Fruit fly (Drosophila melanogaster) whole organism, embryonic: ENCODE data around the gene Ptp69D.

Source experiments
- Atf-2 ChIP-seq: fragments of 200-800 bp; sonication (Bioruptor generic); optimal IDR thresholded peaks from 2 replicates; lab custom pipeline; 2016; ENCODE audit warnings: missing biosample characterization, missing genetic modification characterization
- BEAF-32 ChIP-seq: fragments of 200-800 bp; sonication (Bioruptor generic); optimal IDR thresholded peaks from 3 replicates; lab custom pipeline; 2017; ENCODE audit warnings: missing biosample characterization, missing genetic modification characterization, mild to moderate bottlenecking, moderate library complexity, missing genetic modification reagents
- CG10147 ChIP-seq: fragments of 200-800 bp; sonication (Bioruptor generic); optimal IDR thresholded peaks from 2 replicates; lab custom pipeline; 2019; ENCODE audit warnings: missing biosample characterization, mild to moderate bottlenecking, missing genetic modification characterization, moderate library complexity
- CG10565 ChIP-seq: fragments of 200-800 bp; sonication (Bioruptor generic); optimal IDR thresholded peaks from 3 replicates; lab custom pipeline; 2016; ENCODE audit warnings: missing biosample characterization, mild to moderate bottlenecking, missing genetic modification characterization
- CG10959 ChIP-seq: fragments of 200-800 bp; sonication (Bioruptor generic); IDR thresholded peaks from 2 replicates; pipeline ENCODE4 v1.3.6; 2022; ENCODE audit warnings: missing biosample characterization, missing genetic modification characterization
- CG11398 ChIP-seq: fragments of 200-800 bp; sonication (Bioruptor generic); optimal IDR thresholded peaks from 2 replicates; lab custom pipeline; 2016; ENCODE audit warnings: missing biosample characterization, missing genetic modification characterization
- CG11504 ChIP-seq: fragments of 200-800 bp; sonication (Bioruptor generic); optimal IDR thresholded peaks from 3 replicates; lab custom pipeline; 2019; ENCODE audit warnings: missing biosample characterization, mild to moderate bottlenecking, missing genetic modification characterization, moderate library complexity
- CG12104 ChIP-seq: fragments of 200-800 bp; sonication (Bioruptor generic); optimal IDR thresholded peaks from 3 replicates; lab custom pipeline; 2016; ENCODE audit warnings: missing biosample characterization, missing genetic modification characterization
- CG12155 ChIP-seq: fragments of 200-800 bp; sonication (Bioruptor generic); optimal IDR thresholded peaks from 3 replicates; lab custom pipeline; 2016; ENCODE audit warnings: missing biosample characterization, missing genetic modification characterization
- CG2120 ChIP-seq: fragments of 200-800 bp; sonication (Bioruptor generic); optimal IDR thresholded peaks from 3 replicates; lab custom pipeline; 2016; ENCODE audit warnings: missing biosample characterization, missing genetic modification characterization
- CG2678 ChIP-seq: fragments of 200-800 bp; sonication (Bioruptor generic); optimal IDR thresholded peaks from 3 replicates; lab custom pipeline; 2019; ENCODE audit warnings: missing biosample characterization, mild to moderate bottlenecking, missing genetic modification characterization, moderate library complexity
- CG4404 ChIP-seq: fragments of 200-800 bp; sonication (Bioruptor generic); IDR thresholded peaks from 2 replicates; pipeline ENCODE4 v1.3.6; 2022; ENCODE audit warnings: missing biosample characterization, missing genetic modification characterization
- CG6272 ChIP-seq: fragments of 200-800 bp; sonication (Bioruptor generic); IDR thresholded peaks from 2 replicates; pipeline ENCODE4 v1.3.6; 2022; ENCODE audit warnings: missing biosample characterization, missing genetic modification characterization
- CG6813 ChIP-seq: fragments of 200-800 bp; sonication (Bioruptor generic); optimal IDR thresholded peaks from 2 replicates; lab custom pipeline; 2017; ENCODE audit warnings: missing biosample characterization, missing genetic modification characterization, mild to moderate bottlenecking, moderate library complexity, missing genetic modification reagents
- CG7786 ChIP-seq: fragments of 200-800 bp; sonication (Bioruptor generic); optimal IDR thresholded peaks from 2 replicates; lab custom pipeline; 2016; ENCODE audit warnings: missing biosample characterization, missing genetic modification characterization
- D ChIP-seq, 2 experiments: fragments of 200-800 bp in 1 of 2; fragments of >200 bp in 1 of 2; sonication (Bioruptor generic) in 1 of 2; optimal IDR thresholded peaks; 2 replicates in 1 of 2; 3 replicates in 1 of 2; lab custom pipeline; 2017; ENCODE audit warnings: mild to moderate bottlenecking in 1 of 2, missing biosample characterization in 1 of 2, missing genetic modification characterization in 1 of 2, missing genetic modification reagents in 1 of 2
- Dip2 ChIP-seq: fragments of 200-800 bp; sonication (Bioruptor generic); IDR thresholded peaks from 2 replicates; pipeline ENCODE4 v1.3.6; 2022; ENCODE audit warnings: missing biosample characterization, missing genetic modification characterization
- Eip74EF ChIP-seq, 2 experiments: fragments of 200-800 bp in 1 of 2; fragments of >200 bp in 1 of 2; sonication (Bioruptor generic) in 1 of 2; optimal IDR thresholded peaks; 2 replicates each; lab custom pipeline; 2017 to 2019; ENCODE audit warnings: missing biosample characterization in 2 of 2, missing genetic modification characterization in 2 of 2, mild to moderate bottlenecking in 1 of 2, moderate library complexity in 1 of 2
- Ets65A ChIP-seq: fragments of 200-800 bp; sonication (Bioruptor generic); peaks from one replicate; lab custom pipeline; 2016; ENCODE audit warnings: missing biosample characterization, missing genetic modification characterization
- HmgZ ChIP-seq: fragments of 200-800 bp; sonication (Bioruptor generic); optimal IDR thresholded peaks from 2 replicates; lab custom pipeline; 2018; ENCODE audit warnings: missing biosample characterization, mild to moderate bottlenecking, missing genetic modification characterization
- Lim3 ChIP-seq: fragments of 200-800 bp; sonication (Bioruptor generic); IDR thresholded peaks from 2 replicates; pipeline ENCODE4 v1.3.6; 2022; ENCODE audit warnings: missing biosample characterization, missing genetic modification characterization
- Lpt ChIP-seq: fragments of >200 bp; optimal IDR thresholded peaks from 2 replicates; lab custom pipeline; 2018; ENCODE audit warnings: missing biosample characterization, missing genetic modification characterization
- Nf-YA ChIP-seq: fragments of 200-800 bp; sonication (Bioruptor generic); IDR thresholded peaks from 2 replicates; pipeline ENCODE4 v1.3.6; 2022; ENCODE audit warnings: missing biosample characterization, missing genetic modification characterization
- Opbp ChIP-seq: fragments of 200-800 bp; sonication (Bioruptor generic); IDR thresholded peaks from 3 replicates; pipeline ENCODE4 v1.3.6; 2022; ENCODE audit warnings: missing biosample characterization, missing genetic modification characterization; ENCODE audit not compliant: partially characterized antibody
- Sry-δ ChIP-seq: fragments of 200-800 bp; sonication (Bioruptor generic); optimal IDR thresholded peaks from 2 replicates; lab custom pipeline; 2016; ENCODE audit warnings: missing biosample characterization, missing genetic modification characterization
- abd-A ChIP-seq: fragments of 200-800 bp; sonication (Bioruptor generic); optimal IDR thresholded peaks from 3 replicates; lab custom pipeline; 2019; ENCODE audit warnings: missing biosample characterization, mild to moderate bottlenecking, missing genetic modification characterization, moderate library complexity
- ac ChIP-seq: fragments of 200-800 bp; sonication (Bioruptor generic); optimal IDR thresholded peaks from 3 replicates; lab custom pipeline; 2017; ENCODE audit warnings: missing biosample characterization, mild to moderate bottlenecking, missing genetic modification characterization
- ase ChIP-seq: fragments of 200-800 bp; sonication (Bioruptor generic); IDR thresholded peaks from 3 replicates; pipeline ENCODE4 v1.3.6; 2022; ENCODE audit warnings: missing biosample characterization, missing genetic modification characterization
- ato ChIP-seq: fragments of 200-800 bp; sonication (Bioruptor generic); IDR thresholded peaks from 2 replicates; pipeline ENCODE4 v1.3.6; 2022; ENCODE audit warnings: missing biosample characterization, missing genetic modification characterization; ENCODE audit not compliant: partially characterized antibody
- bbx ChIP-seq: fragments of 200-800 bp; sonication (Bioruptor generic); IDR thresholded peaks from 2 replicates; pipeline ENCODE4 v1.3.6; 2022; ENCODE audit warnings: missing biosample characterization, missing genetic modification characterization; ENCODE audit not compliant: partially characterized antibody
- bsh ChIP-seq, 2 experiments: fragments of 200-800 bp; sonication (Bioruptor generic); optimal IDR thresholded peaks; 2 replicates each; lab custom pipeline; 2017 to 2018; ENCODE audit warnings: mild to moderate bottlenecking in 2 of 2, missing biosample characterization in 2 of 2, missing genetic modification characterization in 2 of 2, moderate library complexity in 1 of 2
- chif ChIP-seq, 2 experiments: fragments of 200-800 bp; sonication (Bioruptor generic); optimal IDR thresholded peaks; 3 replicates each; lab custom pipeline; 2016; ENCODE audit warnings: missing biosample characterization in 2 of 2, missing genetic modification characterization in 2 of 2
- chm ChIP-seq: fragments of 200-800 bp; sonication (Bioruptor generic); IDR thresholded peaks from 2 replicates; pipeline ENCODE4 v1.3.6; 2022; ENCODE audit warnings: missing biosample characterization, missing genetic modification characterization
- eve ChIP-seq, 2 experiments: fragments of >200 bp; optimal IDR thresholded peaks; 2 replicates each; lab custom pipeline; 2017; ENCODE audit warnings: missing biosample characterization in 2 of 2, missing genetic modification characterization in 2 of 2
- her ChIP-seq: fragments of 200-800 bp; sonication (Bioruptor generic); optimal IDR thresholded peaks from 2 replicates; lab custom pipeline; 2016; ENCODE audit warnings: missing biosample characterization, missing genetic modification characterization
- lilli ChIP-seq: fragments of 200-800 bp; sonication (Bioruptor generic); optimal IDR thresholded peaks from 3 replicates; lab custom pipeline; 2016; ENCODE audit warnings: missing biosample characterization, missing genetic modification characterization
- oc ChIP-seq: fragments of 200-800 bp; sonication (Bioruptor generic); optimal IDR thresholded peaks from 2 replicates; lab custom pipeline; 2018; ENCODE audit warnings: missing biosample characterization, mild to moderate bottlenecking, missing genetic modification characterization, moderate library complexity
- org-1 ChIP-seq: fragments of 200-800 bp; sonication (Bioruptor generic); optimal IDR thresholded peaks from 2 replicates; lab custom pipeline; 2017; ENCODE audit warnings: missing biosample characterization, missing genetic modification characterization
- pita ChIP-seq: fragments of 200-800 bp; sonication (Bioruptor generic); optimal IDR thresholded peaks from 2 replicates; lab custom pipeline; 2017; ENCODE audit warnings: missing biosample characterization, mild to moderate bottlenecking, missing genetic modification characterization
- pzg ChIP-seq: fragments of 200-800 bp; sonication (Bioruptor generic); optimal IDR thresholded peaks from 3 replicates; lab custom pipeline; 2018; ENCODE audit warnings: missing biosample characterization, mild to moderate bottlenecking, missing genetic modification characterization, moderate library complexity
- scrt ChIP-seq: fragments of 200-800 bp; sonication (Bioruptor generic); optimal IDR thresholded peaks from 2 replicates; lab custom pipeline; 2018; ENCODE audit warnings: missing biosample characterization, mild to moderate bottlenecking, missing genetic modification characterization, moderate library complexity
- sens ChIP-seq: fragments of 200-800 bp; sonication (Bioruptor generic); peaks from one replicate; lab custom pipeline; 2016; ENCODE audit warnings: missing biosample characterization, missing genetic modification characterization
- seq ChIP-seq: fragments of 200-800 bp; sonication (Bioruptor generic); IDR thresholded peaks from 2 replicates; pipeline ENCODE4 v1.3.6; 2022; ENCODE audit warnings: missing biosample characterization, missing genetic modification characterization
- slp2 ChIP-seq: fragments of 200-800 bp; sonication (Bioruptor generic); optimal IDR thresholded peaks from 2 replicates; lab custom pipeline; 2016; ENCODE audit warnings: missing biosample characterization, missing genetic modification characterization
- sna ChIP-seq: fragments of 200-800 bp; sonication (Bioruptor generic); IDR thresholded peaks from 2 replicates; pipeline ENCODE4 v1.3.6; 2022; ENCODE audit warnings: missing biosample characterization, missing genetic modification characterization; ENCODE audit not compliant: partially characterized antibody
- stwl ChIP-seq: fragments of 200-800 bp; sonication (Bioruptor generic); optimal IDR thresholded peaks from 3 replicates; lab custom pipeline; 2018; ENCODE audit warnings: missing biosample characterization, mild to moderate bottlenecking, missing genetic modification characterization, moderate library complexity
- trem ChIP-seq: fragments of 200-800 bp; optimal IDR thresholded peaks from 3 replicates; lab custom pipeline; 2019; ENCODE audit warnings: missing biosample characterization, mild to moderate bottlenecking, missing genetic modification characterization, moderate library complexity
- zen ChIP-seq: fragments of 200-800 bp; sonication (Bioruptor generic); optimal IDR thresholded peaks from 3 replicates; lab custom pipeline; 2018; ENCODE audit warnings: missing biosample characterization, mild to moderate bottlenecking, missing genetic modification characterization, moderate library complexity

Ptp69D gene

DNA sequence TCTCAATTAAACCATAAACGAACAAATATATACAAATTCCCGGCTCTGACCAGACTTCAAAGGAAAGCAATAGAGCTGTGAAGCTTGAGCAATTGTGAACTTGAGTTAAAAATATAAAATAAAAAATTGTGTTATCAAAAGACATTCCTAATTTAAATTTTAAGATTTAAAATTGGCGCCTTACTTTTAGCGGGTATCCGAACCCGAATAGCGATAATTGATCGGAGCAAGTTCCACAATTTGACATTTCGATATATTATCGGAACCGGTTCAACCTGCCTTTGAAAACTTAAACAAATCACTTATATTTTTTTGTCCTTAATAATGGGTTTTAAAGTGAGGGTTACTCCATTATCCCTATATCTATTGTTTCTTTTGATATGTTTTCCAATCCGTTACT lies 2.0 kb upstream of the Ptp69D start (continued):
- TF ChIP-seq ato (GFP tag; lab: Robert Waterston, UW) (no peak), stwl (tag; lab: Kevin White, UChicago) (peak; percentile 36), sens (GFP tag; lab: Kevin White, UChicago) (no peak), CG6813 (GFP tag; lab: Kevin White, UChicago) (no peak), scrt (GFP tag; lab: Kevin White, UChicago) (no peak), zen (no peak), seq (GFP tag; lab: Robert Waterston, UW) (no peak), Lpt (GFP tag; lab: Kevin White, UChicago) (no peak), Sry-δ (peak; percentile 34), CG4404 (GFP tag; lab: Robert Waterston, UW) (no peak), slp2 (GFP tag; lab: Kevin White, UChicago) (no peak), Dip2 (GFP tag; lab: Robert Waterston, UW) (no peak), ac (GFP tag; lab: Kevin White, UChicago) (no peak), chm (GFP tag; lab: Robert Waterston, UW) (no peak), trem (tag; lab: Kevin White, UChicago) (peak; percentile 43), Nf-YA (GFP tag; lab: Robert Waterston, UW) (no peak), pzg (GFP tag; lab: Kevin White, UChicago) (peak; percentile 48), CG11398 (GFP tag; lab: Kevin White, UChicago) (no peak), pita (GFP tag; lab: Kevin White, UChicago) (peak; percentile 52), CG10565 (GFP tag; lab: Kevin White, UChicago) (no peak), bbx (GFP tag; lab: Robert Waterston, UW) (peak; percentile 72; the same call in 1 of the 2 replicates), CG11504 (tag; lab: Kevin White, UChicago) (no peak), Ets65A (no peak), BEAF-32 (GFP tag; lab: Kevin White, UChicago) (peak; percentile 54), lilli (GFP tag; lab: Kevin White, UChicago) (no peak), CG12104 (GFP tag; lab: Kevin White, UChicago) (no peak), oc (tag; lab: Kevin White, UChicago) (no peak), HmgZ (tag; lab: Kevin White, UChicago) (no peak), Atf-2 (GFP tag; lab: Kevin White, UChicago) (no peak), sna (GFP tag; lab: Robert Waterston, UW) (peak; percentile 60; the same call in 1 of the 2 replicates)

DNA sequence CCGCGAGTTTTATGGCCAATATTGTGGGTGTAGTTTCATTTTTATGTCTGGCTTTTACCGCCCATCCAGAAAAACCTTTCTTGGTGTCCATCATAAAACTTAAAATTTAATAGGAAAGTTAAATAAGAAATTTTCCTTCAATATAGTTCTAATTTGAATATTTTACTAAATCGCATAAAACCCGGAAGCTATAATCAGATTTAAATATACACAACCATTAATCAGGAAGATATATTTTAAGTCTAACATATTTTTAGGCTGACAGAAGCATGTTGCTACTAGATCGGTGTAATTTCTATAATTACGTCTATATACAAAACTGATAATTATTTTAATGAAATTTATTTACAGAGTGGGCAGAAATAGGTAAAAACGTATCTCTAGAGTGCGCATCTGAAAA lies 962 bp downstream of the Ptp69D start:
- TF ChIP-seq Eip74EF (GFP tag; optimal IDR thresholded peaks at IDR 0.05; lab: Kevin White, UChicago) (peak in 1 of 2 experiments; percentile 92), CG6272 (GFP tag; lab: Robert Waterston, UW) (no peak), Lim3 (GFP tag; lab: Robert Waterston, UW) (no peak), CG6813 (GFP tag; lab: Kevin White, UChicago) (no peak), abd-A (no peak)

DNA sequence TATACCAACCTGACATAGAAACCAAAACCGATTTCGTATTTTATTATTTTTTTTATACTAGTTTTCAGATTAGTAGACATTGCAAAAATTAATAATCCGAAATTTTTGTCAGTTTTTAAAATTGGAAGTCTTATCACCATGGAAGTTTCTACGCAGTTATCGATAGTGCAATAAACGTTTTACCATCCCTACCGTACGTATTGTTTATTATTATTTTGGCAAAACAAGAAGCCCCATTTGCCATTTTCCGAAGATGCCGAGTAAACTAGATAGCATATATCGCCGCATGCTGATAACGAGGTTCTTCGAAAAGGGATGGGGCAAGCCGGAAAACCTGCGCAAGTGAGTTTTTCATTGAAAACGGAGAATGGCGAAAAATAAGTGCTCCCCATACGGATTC lies 6.9 kb downstream of the Ptp69D start, which contains the start of gene CG32112:
CG32112 (plus strand) TSS at position 111 of the 400 bp plus-strand sequence.
- peak in 1 of 2 experiments; percentile 22 for TF ChIP-seq eve (GFP tag; optimal IDR thresholded peaks at IDR 0.05; lab: Kevin White, UChicago)
- peak; percentile 58; the same call in 1 of the 3 replicates for TF ChIP-seq Opbp
- no peak for TF ChIP-seq ase (GFP tag; lab: Robert Waterston, UW)
- no peak for TF ChIP-seq bsh (GFP tag; optimal IDR thresholded peaks at IDR 0.05; lab: Kevin White, UChicago)
- TF ChIP-seq org-1 (GFP tag; lab: Kevin White, UChicago), result no peak
- TF ChIP-seq chif (GFP tag; optimal IDR thresholded peaks at IDR 0.05; lab: Kevin White, UChicago), result no peak
- no peak for TF ChIP-seq her (GFP tag; lab: Kevin White, UChicago)
- no peak for TF ChIP-seq D (optimal IDR thresholded peaks at IDR 0.05; lab: Kevin White, UChicago)
- TF ChIP-seq D (GFP tag; optimal IDR thresholded peaks at IDR 0.05; lab: Kevin White, UChicago), result no peak
- peak; percentile 35 for TF ChIP-seq CG2120 (GFP tag; lab: Kevin White, UChicago)
- no peak for TF ChIP-seq CG10147 (GFP tag; lab: Kevin White, UChicago)
- no peak for TF ChIP-seq CG7786 (GFP tag; lab: Kevin White, UChicago)
- TF ChIP-seq CG12155 (GFP tag; lab: Kevin White, UChicago), result no peak
- no peak for TF ChIP-seq CG2678 (tag; lab: Kevin White, UChicago)
- no peak for TF ChIP-seq CG10959 (GFP tag; lab: Robert Waterston, UW)
